Worm (Caenorhabditis elegans) whole organism, L4 larva: ENCODE measurements around the gene sart-3.
A peak's percentile ranks its signal among the peaks of the same experiment; 100 is the strongest.

Experiments
- F10B5.3 ChIP-seq: sonication (generic microtip); optimal IDR thresholded peaks from 2 replicates; lab custom pipeline; 2016; ENCODE audit warnings: mild to moderate bottlenecking, missing genetic modification characterization, missing compliant biosample characterization
- F26F4.8 ChIP-seq: fragments of 200-800 bp; sonication (Bioruptor generic); conservative IDR thresholded peaks from 2 replicates; pipeline ENCODE4 v1.3.6; 2022; ENCODE audit warnings: missing genetic modification characterization, missing compliant biosample characterization
- F37D6.2 ChIP-seq: sonication (generic microtip); optimal IDR thresholded peaks from 2 replicates; lab custom pipeline; 2016; ENCODE audit warnings: mild to moderate bottlenecking, missing genetic modification characterization, missing compliant biosample characterization
- R02D3.7 ChIP-seq: fragments of 150-350 bp; sonication (generic microtip); optimal IDR thresholded peaks from 3 replicates; lab custom pipeline; 2014; ENCODE audit warnings: missing biosample characterization, missing genetic modification characterization
- T26A8.4 ChIP-seq: fragments of 200-800 bp; sonication (Bioruptor generic); IDR thresholded peaks from 2 replicates; pipeline ENCODE4 v1.3.6; 2022; ENCODE audit warnings: missing genetic modification characterization, missing compliant biosample characterization
- Y105C5A.15 ChIP-seq: fragments of 200-800 bp; sonication (Bioruptor generic); IDR thresholded peaks from 2 replicates; pipeline ENCODE4 v1.3.6; 2022; ENCODE audit warnings: missing genetic modification characterization, missing compliant biosample characterization
- ZK337.2 ChIP-seq: fragments of 200-800 bp; sonication (Bioruptor generic); IDR thresholded peaks from 2 replicates; pipeline ENCODE4 v1.3.6; 2022; ENCODE audit warnings: missing genetic modification reagents, missing genetic modification characterization, missing compliant biosample characterization
- aha-1 ChIP-seq: fragments of 150-350 bp; peaks from one replicate; lab custom pipeline; 2014; ENCODE audit warnings: missing biosample characterization, missing genetic modification characterization
- arid-1 ChIP-seq: fragments of 200-800 bp; sonication (Bioruptor generic); conservative IDR thresholded peaks from 2 replicates; pipeline ENCODE4 v1.3.6; 2022; ENCODE audit warnings: missing genetic modification reagents, missing genetic modification characterization, missing compliant biosample characterization
- ceh-20 ChIP-seq: fragments of 200-800 bp; sonication (Bioruptor generic); IDR thresholded peaks from 2 replicates; pipeline ENCODE4 v1.3.6; 2022; ENCODE audit warnings: missing genetic modification reagents, missing genetic modification characterization, missing compliant biosample characterization
- ceh-44 ChIP-seq: fragments of 200-800 bp; sonication (Bioruptor generic); IDR thresholded peaks from 2 replicates; pipeline ENCODE4 v1.3.6; 2022; ENCODE audit warnings: missing genetic modification reagents, missing genetic modification characterization, missing compliant biosample characterization
- ces-1 ChIP-seq: fragments of 150-350 bp; sonication (generic microtip); optimal IDR thresholded peaks from 4 replicates; lab custom pipeline; 2014; ENCODE audit warnings: missing biosample characterization, missing genetic modification reagents, missing genetic modification characterization
- cey-2 ChIP-seq: sonication (generic microtip); optimal IDR thresholded peaks from 3 replicates; lab custom pipeline; 2017; ENCODE audit warnings: missing genetic modification characterization, mild to moderate bottlenecking, missing compliant biosample characterization, antibody characterized with exemption, borderline replicate concordance; ENCODE audit not compliant: insufficient read depth
- daf-16 ChIP-seq, 3 experiments: sonication (generic microtip); optimal IDR thresholded peaks; 2 replicates each; lab custom pipeline; 2016 to 2017; ENCODE audit warnings: missing genetic modification characterization in 3 of 3, missing genetic modification reagents in 3 of 3, mild to moderate bottlenecking in 2 of 3, missing compliant biosample characterization in 2 of 3, missing biosample characterization in 1 of 3, moderate library complexity in 1 of 3
- daf-8 ChIP-seq: fragments of 200-800 bp; sonication (Bioruptor generic); IDR thresholded peaks from 2 replicates; pipeline ENCODE4 v1.3.6; 2022; ENCODE audit warnings: missing genetic modification characterization, missing compliant biosample characterization
- dmd-8 ChIP-seq: fragments of 200-800 bp; sonication (Bioruptor generic); IDR thresholded peaks from 2 replicates; pipeline ENCODE4 v1.3.6; 2022; ENCODE audit warnings: missing genetic modification characterization, missing compliant biosample characterization
- dpl-1 ChIP-seq: fragments of 150-350 bp; optimal IDR thresholded peaks from 2 replicates; lab custom pipeline; 2014; ENCODE audit warnings: missing biosample characterization, missing genetic modification reagents, missing genetic modification characterization
- dve-1 ChIP-seq: sonication (generic microtip); optimal IDR thresholded peaks from 2 replicates; lab custom pipeline; 2017; ENCODE audit warnings: antibody characterized with exemption, mild to moderate bottlenecking, missing genetic modification characterization, missing compliant biosample characterization; ENCODE audit not compliant: insufficient read depth
- hif-1 ChIP-seq, 2 experiments: sonication (generic microtip); optimal IDR thresholded peaks; 2 replicates each; lab custom pipeline; 2016 to 2017; ENCODE audit warnings: missing compliant biosample characterization in 2 of 2, missing genetic modification characterization in 2 of 2, missing genetic modification reagents in 2 of 2, missing genotype in 2 of 2, mild to moderate bottlenecking in 1 of 2
- lim-7 ChIP-seq: fragments of 200-800 bp; sonication (Bioruptor generic); IDR thresholded peaks from 2 replicates; pipeline ENCODE4 v1.3.6; 2022; ENCODE audit warnings: missing genetic modification characterization, missing compliant biosample characterization
- lin-15B ChIP-seq: fragments of 150-350 bp; sonication (generic microtip); optimal IDR thresholded peaks from 3 replicates; lab custom pipeline; 2014; ENCODE audit warnings: missing biosample characterization, missing genetic modification characterization
- lin-38 ChIP-seq: fragments of 200-800 bp; sonication (Bioruptor generic); IDR thresholded peaks from 2 replicates; pipeline ENCODE4 v1.3.6; 2022; ENCODE audit warnings: missing genetic modification reagents, missing genetic modification characterization, missing compliant biosample characterization
- lsy-2 ChIP-seq, 2 experiments: fragments of 150-350 bp in 1 of 2; sonication (generic microtip) in 1 of 2; optimal IDR thresholded peaks; 2 replicates each; lab custom pipeline; 2014 to 2017; ENCODE audit warnings: missing biosample characterization in 2 of 2, missing genetic modification characterization in 2 of 2
- nhr-10 ChIP-seq: fragments of 150-350 bp; optimal IDR thresholded peaks from 2 replicates; lab custom pipeline; 2014; ENCODE audit warnings: missing biosample characterization, missing genetic modification characterization
- nhr-11 ChIP-seq: fragments of 150-350 bp; optimal IDR thresholded peaks from 2 replicates; lab custom pipeline; 2014; ENCODE audit warnings: missing biosample characterization, missing genetic modification characterization
- nhr-111 ChIP-seq: fragments of 200-800 bp; sonication (Bioruptor generic); optimal IDR thresholded peaks from 2 replicates; lab custom pipeline; 2018; ENCODE audit warnings: mild to moderate bottlenecking, missing genetic modification characterization, missing compliant biosample characterization
- nhr-28 ChIP-seq: fragments of 150-350 bp; optimal IDR thresholded peaks from 2 replicates; lab custom pipeline; 2014; ENCODE audit warnings: missing biosample characterization, missing genetic modification characterization
- nhr-41 ChIP-seq: fragments of 200-800 bp; sonication (Bioruptor generic); IDR thresholded peaks from 2 replicates; pipeline ENCODE4 v1.3.6; 2022; ENCODE audit warnings: missing genetic modification reagents, missing genetic modification characterization, missing compliant biosample characterization
- nhr-42 ChIP-seq: fragments of 200-800 bp; sonication (Bioruptor generic); IDR thresholded peaks from 2 replicates; pipeline ENCODE4 v1.3.6; 2022; ENCODE audit warnings: missing genetic modification characterization, missing compliant biosample characterization
- nhr-6 ChIP-seq: fragments of 150-350 bp; optimal IDR thresholded peaks from 2 replicates; lab custom pipeline; 2014; ENCODE audit warnings: missing biosample characterization, missing genetic modification characterization
- pha-4 ChIP-seq, 2 experiments: fragments of 150-350 bp in 1 of 2; fragments of 200-800 bp in 1 of 2; sonication (Bioruptor generic) in 1 of 2; IDR thresholded peaks in 1 of 2; optimal IDR thresholded peaks in 1 of 2; 2 replicates each; pipeline versions ENCODE4 v1.3.6 to Lab custom; 2014 to 2022; ENCODE audit warnings: missing genetic modification characterization in 2 of 2, missing genetic modification reagents in 2 of 2, missing biosample characterization in 1 of 2, missing compliant biosample characterization in 1 of 2
- snpc-1.2 ChIP-seq: fragments of 200-800 bp; sonication (Bioruptor generic); IDR thresholded peaks from 2 replicates; pipeline ENCODE4 v1.3.6; 2022; ENCODE audit warnings: missing genetic modification reagents, missing genetic modification characterization, missing compliant biosample characterization
- unc-130 ChIP-seq: sonication (generic microtip); optimal IDR thresholded peaks from 2 replicates; lab custom pipeline; 2016; ENCODE audit warnings: missing genetic modification reagents, missing genetic modification characterization, missing compliant biosample characterization
- unc-62 ChIP-seq, 3 experiments: fragments of 150-350 bp in 1 of 3; sonication (generic microtip); optimal IDR thresholded peaks in 2 of 3; peaks in 1 of 3; 1 replicate in 1 of 3; 2 replicates in 2 of 3; lab custom pipeline; 2014 to 2017; ENCODE audit warnings: missing biosample characterization in 3 of 3, missing genetic modification characterization in 3 of 3, missing genetic modification reagents in 3 of 3, missing genotype in 1 of 3
- zag-1 ChIP-seq: fragments of 150-350 bp; optimal IDR thresholded peaks from 2 replicates; lab custom pipeline; 2014; ENCODE audit warnings: missing biosample characterization, missing genetic modification characterization
- zfp-3 ChIP-seq: fragments of 200-800 bp; sonication (Bioruptor generic); conservative IDR thresholded peaks from 2 replicates; pipeline ENCODE4 v1.3.6; 2022; ENCODE audit warnings: missing genetic modification reagents, missing genetic modification characterization, missing compliant biosample characterization

sart-3 gene

DNA sequence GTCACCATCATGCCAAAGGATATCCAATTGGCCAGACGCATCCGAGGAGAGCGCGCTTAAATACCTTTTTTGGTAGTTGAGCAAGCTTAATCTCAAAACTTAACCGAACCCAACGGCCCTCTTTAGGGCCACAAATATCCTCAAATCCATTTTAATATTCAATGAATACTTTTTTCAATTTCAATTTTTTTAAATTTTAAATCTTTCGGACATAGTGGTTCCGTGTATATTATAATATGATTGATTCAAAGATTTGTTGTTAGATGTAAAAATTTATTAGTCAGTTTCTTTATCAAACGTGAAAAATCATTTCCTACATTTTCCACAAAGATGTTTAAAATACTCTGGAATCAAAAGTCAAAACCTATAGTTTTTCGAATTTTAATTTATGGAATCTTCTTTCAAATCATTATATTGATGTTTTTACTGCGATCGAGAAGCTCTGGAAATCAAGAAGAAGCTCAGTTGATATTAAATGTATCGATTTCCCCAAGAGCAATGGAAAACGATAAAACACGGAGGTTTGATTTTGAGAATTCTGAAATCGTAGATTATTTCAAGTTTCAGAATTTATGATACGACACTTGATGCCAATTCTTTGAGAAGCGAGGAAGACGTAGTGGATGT, 5.7 kb downstream of the sart-3 start, which contains the start of gene B0035.21:
Gene B0035.21 (plus strand): TSS at position 322 of the 627 bp plus-strand sequence.
- TF ChIP-seq daf-8 (GFP tag; lab: Robert Waterston, UW) (no peak), T26A8.4 (GFP tag; lab: Robert Waterston, UW) (0 out of 2 replicates have a peak, but pooled peaks have one; percentile 17), cey-2 (tag; lab: Kevin White, UChicago) (no peak), lin-38 (peak; percentile 46), zag-1 (tag; lab: Kevin White, UChicago) (no peak), F26F4.8 (GFP tag; lab: Robert Waterston, UW) (0 out of 2 replicates have a peak, but pooled peaks have one; percentile 48), Y105C5A.15 (GFP tag; lab: Robert Waterston, UW) (0 out of 2 replicates have a peak, but pooled peaks have one; percentile 34), pha-4 (GFP tag; IDR thresholded peaks at IDR 0.05; lab: Robert Waterston, UW) (0 out of 2 replicates have a peak, but pooled peaks have one; percentile 32), pha-4 (tag; optimal IDR thresholded peaks at IDR 0.05; lab: Kevin White, UChicago) (no peak), dve-1 (peak; percentile 4), zfp-3 (0 out of 2 replicates have a peak, but pooled peaks have one; percentile 17)

DNA sequence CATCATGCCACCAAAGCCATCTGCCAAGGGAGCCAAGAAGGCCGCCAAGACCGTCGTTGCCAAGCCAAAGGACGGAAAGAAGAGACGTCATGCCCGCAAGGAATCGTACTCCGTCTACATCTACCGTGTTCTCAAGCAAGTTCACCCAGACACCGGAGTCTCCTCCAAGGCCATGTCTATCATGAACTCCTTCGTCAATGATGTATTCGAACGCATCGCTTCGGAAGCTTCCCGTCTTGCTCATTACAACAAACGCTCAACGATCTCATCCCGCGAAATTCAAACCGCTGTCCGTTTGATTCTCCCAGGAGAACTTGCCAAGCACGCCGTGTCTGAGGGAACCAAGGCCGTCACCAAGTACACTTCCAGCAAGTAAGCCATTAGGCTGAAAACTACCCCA, 8.0 kb downstream of the sart-3 start, which contains the start of gene his-48:
Gene his-48 (plus strand): TSS at position 5 of the 400 bp plus-strand sequence.
- peak; percentile 56; the same call in 1 of the 2 replicates for TF ChIP-seq lim-7 (GFP tag; lab: Robert Waterston, UW)
- TF ChIP-seq lin-38 = peak; percentile 39; the same call in 1 of the 2 replicates

DNA sequence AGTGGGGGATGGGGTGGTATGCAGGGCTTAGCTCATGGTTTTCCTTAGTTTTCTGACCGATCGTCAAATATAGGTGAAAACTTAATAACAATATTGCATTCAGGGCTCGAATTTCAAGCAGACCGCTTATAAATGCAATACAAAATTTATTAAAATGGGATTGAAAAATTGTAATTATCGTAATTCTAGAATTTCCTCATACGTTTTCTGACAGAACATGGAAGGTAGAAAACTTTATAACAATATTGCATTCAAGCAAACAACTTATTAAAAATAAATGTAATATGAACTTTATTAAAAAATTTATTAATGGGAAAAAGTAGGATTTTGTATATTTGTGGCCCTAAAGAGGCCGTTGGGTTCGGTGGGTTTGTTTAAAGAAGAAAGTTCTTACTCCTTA, 9.1 kb downstream of the sart-3 start:
- TF ChIP-seq F26F4.8 (GFP tag; lab: Robert Waterston, UW) (peak; percentile 64; the same call in 1 of the 2 replicates), nhr-11 (tag; lab: Kevin White, UChicago) (no peak), ZK337.2 (GFP tag; lab: Robert Waterston, UW) (no peak), arid-1 (GFP tag; lab: Robert Waterston, UW) (0 out of 2 replicates have a peak, but pooled peaks have one; percentile 41), unc-62 (GFP tag; optimal IDR thresholded peaks at IDR 0.05 in 1 of 2; lab: Kevin White, UChicago) (no peak), unc-62 (tag; optimal IDR thresholded peaks at IDR 0.05; lab: Kevin White, UChicago) (no peak), aha-1 (tag; lab: Kevin White, UChicago) (peak; percentile 51), snpc-1.2 (GFP tag; lab: Robert Waterston, UW) (peak; percentile 48; the same call in 1 of the 2 replicates), dmd-8 (GFP tag; lab: Robert Waterston, UW) (0 out of 2 replicates have a peak, but pooled peaks have one; percentile 4), lin-38 (peak; percentile 62)
- TF ChIP-seq, all 104 proteins: peak for 6

DNA sequence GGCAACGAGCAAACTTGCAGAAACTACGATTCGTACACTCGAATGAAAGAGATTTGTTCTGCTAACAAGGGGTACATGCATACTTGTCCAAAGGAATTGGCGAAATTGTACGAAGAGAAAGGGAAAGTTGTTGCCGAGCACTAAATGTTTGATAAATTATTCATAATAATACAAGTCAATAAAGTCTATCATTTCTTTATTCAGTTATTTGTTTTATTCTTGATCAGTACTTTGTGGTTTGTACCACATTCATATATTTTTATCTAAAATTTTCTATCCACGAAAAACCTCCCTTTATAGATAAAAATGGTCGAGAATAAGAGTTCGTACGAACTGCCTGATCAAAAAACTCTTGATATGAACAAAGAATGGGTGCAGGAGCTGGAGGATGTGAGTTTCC, 12.3 kb downstream of the sart-3 start, which contains the start of gene edg-1:
Gene edg-1 (plus strand): TSS at position 301 of the 400 bp plus-strand sequence.
- TF ChIP-seq ces-1 (GFP tag; lab: Kevin White, UChicago) (no peak), daf-16 (GFP tag; optimal IDR thresholded peaks at IDR 0.05; lab: Kevin White, UChicago) (no peak), daf-16 (tag; optimal IDR thresholded peaks at IDR 0.05; lab: Kevin White, UChicago) (peak; percentile 9)

DNA sequence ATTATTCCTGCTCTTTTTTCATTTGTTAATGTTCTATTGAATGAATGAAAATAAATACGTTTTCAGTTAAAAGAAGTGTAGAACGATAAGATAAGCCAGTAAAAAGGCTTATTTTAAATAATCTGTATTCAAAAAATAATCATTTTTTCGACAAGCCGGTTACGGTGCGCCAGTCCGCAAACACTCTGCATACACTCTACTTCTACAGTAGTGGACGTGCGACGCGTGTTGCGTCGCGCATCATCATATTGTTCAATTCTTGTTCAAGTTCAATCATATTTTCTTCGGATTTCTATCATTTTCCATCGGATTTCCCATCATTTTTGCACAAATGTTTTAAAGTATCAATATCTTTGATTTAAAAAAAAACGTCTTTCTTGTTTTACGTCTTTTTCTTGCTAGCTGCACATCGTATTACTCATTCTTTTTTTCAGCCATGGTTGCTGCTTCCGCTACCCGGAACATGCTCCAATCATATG, 12.8 kb downstream of the sart-3 start, which contains the start of gene B0035.18:
Gene B0035.18 (plus strand): TSS at position 429 of the 479 bp plus-strand sequence.
- peak in 1 of 2 experiments; percentile 12 for TF ChIP-seq lsy-2 (tag; optimal IDR thresholded peaks at IDR 0.05; lab: Kevin White, UChicago)
- TF ChIP-seq unc-130 (GFP tag; lab: Kevin White, UChicago) = peak; percentile 2
- TF ChIP-seq nhr-10 (tag; lab: Kevin White, UChicago) = no peak

DNA sequence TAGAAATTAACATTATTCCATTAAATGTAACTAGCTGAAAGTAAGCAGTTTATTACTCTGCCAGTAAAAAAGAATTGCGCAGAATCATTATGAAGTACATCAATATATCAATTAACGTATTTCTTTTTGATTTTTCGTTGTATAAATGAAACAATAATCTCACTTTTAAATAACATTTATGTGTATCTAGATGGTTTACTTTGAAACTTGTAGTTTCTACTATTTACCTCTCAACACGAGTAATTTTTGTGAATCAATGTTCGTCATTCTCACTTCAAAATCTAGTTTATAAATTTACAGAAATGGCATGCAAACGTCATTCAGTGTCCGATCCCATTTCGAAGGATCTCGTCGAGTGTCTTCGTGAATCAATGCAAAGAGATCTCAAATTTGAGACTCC, 15.7 kb downstream of the sart-3 start, which contains the start of gene gspd-1:
Gene gspd-1 (plus strand): TSS at position 301 of the 400 bp plus-strand sequence.
- TF ChIP-seq ceh-44 (no peak), nhr-41 (no peak), hif-1 (tag; optimal IDR thresholded peaks at IDR 0.05; lab: Kevin White, UChicago) (no peak), F10B5.3 (tag; lab: Kevin White, UChicago) (no peak), lsy-2 (tag; optimal IDR thresholded peaks at IDR 0.05; lab: Kevin White, UChicago) (no peak), nhr-6 (no peak), Y105C5A.15 (GFP tag; lab: Robert Waterston, UW) (no peak), lin-15B (tag; lab: Kevin White, UChicago) (no peak), nhr-28 (tag; lab: Kevin White, UChicago) (no peak), nhr-111 (GFP tag; lab: Kevin White, UChicago) (no peak), ceh-20 (GFP tag; lab: Robert Waterston, UW) (no peak), F37D6.2 (tag; lab: Kevin White, UChicago) (no peak), R02D3.7 (tag; lab: Kevin White, UChicago) (no peak), unc-62 (GFP tag; optimal IDR thresholded peaks at IDR 0.05 in 1 of 2; lab: Kevin White, UChicago) (no peak), unc-62 (tag; optimal IDR thresholded peaks at IDR 0.05; lab: Kevin White, UChicago) (no peak), F26F4.8 (GFP tag; lab: Robert Waterston, UW) (no peak), dpl-1 (GFP tag; lab: Kevin White, UChicago) (no peak), nhr-42 (GFP tag; lab: Robert Waterston, UW) (no peak)
